Fruit fly (Drosophila melanogaster) whole organism, embryonic: ENCODE results near the gene Trim9.

Experiments used
- Awh ChIP-seq: fragments of 200-800 bp; sonication (Bioruptor generic); IDR thresholded peaks from 2 replicates; pipeline ENCODE4, ENCODE4 v1.3.6; 2022; ENCODE audit warnings: missing biosample characterization, missing genetic modification characterization
- B-H2 ChIP-seq: fragments of 200-800 bp; sonication (Bioruptor generic); optimal IDR thresholded peaks from 2 replicates; lab custom pipeline; 2018; ENCODE audit warnings: missing biosample characterization, mild to moderate bottlenecking, missing genetic modification characterization
- CG10209 ChIP-seq: fragments of 200-800 bp; sonication (Bioruptor generic); optimal IDR thresholded peaks from 3 replicates; lab custom pipeline; 2017; ENCODE audit warnings: missing biosample characterization, mild to moderate bottlenecking, missing genetic modification characterization, missing genetic modification reagents
- CG1233 ChIP-seq: fragments of 200-800 bp; sonication (Bioruptor generic); optimal IDR thresholded peaks from 4 replicates; lab custom pipeline; 2018; ENCODE audit warnings: missing biosample characterization, mild to moderate bottlenecking, missing genetic modification characterization
- CG13775 ChIP-seq: fragments of 200-800 bp; sonication (Bioruptor generic); optimal IDR thresholded peaks from 3 replicates; lab custom pipeline; 2017; ENCODE audit warnings: missing biosample characterization, mild to moderate bottlenecking, missing genetic modification characterization
- CG1529 ChIP-seq: fragments of 200-800 bp; sonication (Bioruptor generic); optimal IDR thresholded peaks from 3 replicates; lab custom pipeline; 2018; ENCODE audit warnings: missing biosample characterization, missing genetic modification characterization
- CG15696 ChIP-seq: fragments of 200-800 bp; sonication (Bioruptor generic); optimal IDR thresholded peaks from 2 replicates; lab custom pipeline; 2019; ENCODE audit warnings: missing biosample characterization, mild to moderate bottlenecking, missing genetic modification characterization, moderate library complexity
- CG1602 ChIP-seq: fragments of 200-800 bp; sonication (Bioruptor generic); optimal IDR thresholded peaks from 3 replicates; lab custom pipeline; 2016; ENCODE audit warnings: missing biosample characterization, missing genetic modification characterization
- CG18262 ChIP-seq: fragments of 200-800 bp; optimal IDR thresholded peaks from 3 replicates; lab custom pipeline; 2019; ENCODE audit warnings: missing biosample characterization, mild to moderate bottlenecking, missing genetic modification characterization, moderate library complexity
- CG18476 ChIP-seq: fragments of 200-800 bp; sonication (Bioruptor generic); optimal IDR thresholded peaks from 2 replicates; lab custom pipeline; 2016; ENCODE audit warnings: missing biosample characterization, mild to moderate bottlenecking, missing genetic modification characterization
- CG18599 ChIP-seq: fragments of 200-800 bp; sonication (Bioruptor generic); optimal IDR thresholded peaks from 3 replicates; lab custom pipeline; 2017; ENCODE audit warnings: missing biosample characterization, missing genetic modification characterization, mild to moderate bottlenecking, moderate library complexity, missing genetic modification reagents
- CG2202 ChIP-seq: fragments of 200-800 bp; sonication (Bioruptor generic); optimal IDR thresholded peaks from 2 replicates; lab custom pipeline; 2018; ENCODE audit warnings: missing biosample characterization, mild to moderate bottlenecking, missing genetic modification characterization
- CG31224 ChIP-seq: fragments of 200-800 bp; sonication (Bioruptor generic); IDR thresholded peaks from 2 replicates; pipeline ENCODE4 v1.3.6; 2022; ENCODE audit warnings: missing biosample characterization, missing genetic modification characterization
- CG33213 ChIP-seq: fragments of 200-800 bp; sonication (Bioruptor generic); optimal IDR thresholded peaks from 3 replicates; lab custom pipeline; 2016; ENCODE audit warnings: missing biosample characterization, missing genetic modification characterization
- CG33557 ChIP-seq: fragments of 200-800 bp; sonication (Bioruptor generic); optimal IDR thresholded peaks from 2 replicates; lab custom pipeline; 2019; ENCODE audit warnings: missing biosample characterization, mild to moderate bottlenecking, missing genetic modification characterization, moderate library complexity
- CG3407 ChIP-seq: fragments of 200-800 bp; sonication (Bioruptor generic); optimal IDR thresholded peaks from 2 replicates; lab custom pipeline; 2018; ENCODE audit warnings: missing biosample characterization, mild to moderate bottlenecking, missing genetic modification characterization
- CG6254 ChIP-seq: fragments of 200-800 bp; sonication (Bioruptor generic); optimal IDR thresholded peaks from 3 replicates; lab custom pipeline; 2017; ENCODE audit warnings: mild to moderate bottlenecking, missing biosample characterization, missing genetic modification reagents, missing genetic modification characterization
- CG6813 ChIP-seq: fragments of 200-800 bp; sonication (Bioruptor generic); optimal IDR thresholded peaks from 2 replicates; lab custom pipeline; 2017; ENCODE audit warnings: missing biosample characterization, missing genetic modification characterization, mild to moderate bottlenecking, moderate library complexity, missing genetic modification reagents
- CG7745 ChIP-seq: fragments of 200-800 bp; sonication (Bioruptor generic); optimal IDR thresholded peaks from 2 replicates; lab custom pipeline; 2018; ENCODE audit warnings: missing biosample characterization, mild to moderate bottlenecking, missing genetic modification characterization, moderate library complexity
- CG8359 ChIP-seq: fragments of 200-800 bp; sonication (Bioruptor generic); optimal IDR thresholded peaks from 2 replicates; lab custom pipeline; 2017; ENCODE audit warnings: missing biosample characterization, mild to moderate bottlenecking, missing genetic modification characterization, borderline replicate concordance
- CHES-1-like ChIP-seq: fragments of 200-800 bp; sonication (Bioruptor generic); optimal IDR thresholded peaks from 2 replicates; lab custom pipeline; 2016; ENCODE audit warnings: missing biosample characterization, missing genetic modification characterization
- Dad ChIP-seq: fragments of 200-800 bp; sonication (Bioruptor generic); optimal IDR thresholded peaks from 3 replicates; lab custom pipeline; 2016; ENCODE audit warnings: missing biosample characterization, missing genetic modification characterization
- E2f1 ChIP-seq: fragments of 200-800 bp; sonication (Bioruptor generic); IDR thresholded peaks from 2 replicates; pipeline ENCODE4 v1.3.6; 2022; ENCODE audit warnings: missing biosample characterization, missing genetic modification characterization
- Fer3 ChIP-seq: fragments of 200-800 bp; sonication (Bioruptor generic); optimal IDR thresholded peaks from 2 replicates; lab custom pipeline; 2018; ENCODE audit warnings: missing biosample characterization, mild to moderate bottlenecking, missing genetic modification characterization, moderate library complexity
- Nf-YC ChIP-seq: fragments of 200-800 bp; optimal IDR thresholded peaks from 3 replicates; lab custom pipeline; 2019; ENCODE audit warnings: missing biosample characterization, mild to moderate bottlenecking, missing genetic modification characterization, moderate library complexity
- NfI ChIP-seq: fragments of 200-800 bp; sonication (Bioruptor generic); optimal IDR thresholded peaks from 3 replicates; lab custom pipeline; 2018; ENCODE audit warnings: missing biosample characterization, mild to moderate bottlenecking, missing genetic modification characterization, moderate library complexity
- Sox102F ChIP-seq: fragments of 200-800 bp; sonication (Bioruptor generic); optimal IDR thresholded peaks from 2 replicates; lab custom pipeline; 2018; ENCODE audit warnings: missing biosample characterization, mild to moderate bottlenecking, missing genetic modification characterization, moderate library complexity
- caup ChIP-seq: fragments of 200-800 bp; sonication (Bioruptor generic); optimal IDR thresholded peaks from 3 replicates; lab custom pipeline; 2017; ENCODE audit warnings: missing biosample characterization, mild to moderate bottlenecking, missing genetic modification characterization, moderate library complexity; ENCODE audit not compliant: severe bottlenecking
- fd102C ChIP-seq: fragments of 200-800 bp; sonication (Bioruptor generic); optimal IDR thresholded peaks from 2 replicates; lab custom pipeline; 2018; ENCODE audit warnings: missing biosample characterization, mild to moderate bottlenecking, missing genetic modification characterization, moderate library complexity
- gce ChIP-seq: fragments of 200-800 bp; sonication (Bioruptor generic); IDR thresholded peaks from 3 replicates; pipeline ENCODE4 v1.3.6; 2022; ENCODE audit warnings: missing biosample characterization, missing genetic modification characterization
- grn ChIP-seq: fragments of 200-800 bp; sonication (Bioruptor generic); optimal IDR thresholded peaks from 3 replicates; lab custom pipeline; 2017; ENCODE audit warnings: missing biosample characterization, missing genetic modification characterization
- hkb ChIP-seq, 2 experiments: fragments of 200-800 bp in 1 of 2; fragments of >200 bp in 1 of 2; sonication (Bioruptor generic) in 1 of 2; IDR thresholded peaks in 1 of 2; optimal IDR thresholded peaks in 1 of 2; 2 replicates each; pipeline versions ENCODE4 v1.3.6 to Lab custom; 2017 to 2022; ENCODE audit warnings: missing biosample characterization in 1 of 2, missing genetic modification characterization in 1 of 2
- kah ChIP-seq: fragments of 200-800 bp; sonication (Bioruptor generic); optimal IDR thresholded peaks from 2 replicates; lab custom pipeline; 2018; ENCODE audit warnings: missing biosample characterization, mild to moderate bottlenecking, missing genetic modification characterization
- lab ChIP-seq: fragments of 200-800 bp; sonication (Bioruptor generic); optimal IDR thresholded peaks from 3 replicates; lab custom pipeline; 2017; ENCODE audit warnings: missing biosample characterization, missing genetic modification characterization, mild to moderate bottlenecking, moderate library complexity, missing genetic modification reagents
- lola ChIP-seq, 3 experiments: fragments of >200 bp in 2 of 3; fragments of 200-800 bp in 1 of 3; sonication (Bioruptor generic) in 1 of 3; optimal IDR thresholded peaks; 2 replicates each; lab custom pipeline; 2017 to 2019; ENCODE audit warnings: missing biosample characterization in 3 of 3, missing genetic modification characterization in 3 of 3, mild to moderate bottlenecking in 1 of 3, moderate library complexity in 1 of 3
- nom ChIP-seq: fragments of 200-800 bp; sonication (Bioruptor generic); optimal IDR thresholded peaks from 2 replicates; lab custom pipeline; 2017; ENCODE audit warnings: missing biosample characterization, missing genetic modification characterization, mild to moderate bottlenecking, moderate library complexity, missing genetic modification reagents
- pfk ChIP-seq: fragments of 200-800 bp; sonication (Bioruptor generic); optimal IDR thresholded peaks from 2 replicates; lab custom pipeline; 2018; ENCODE audit warnings: missing biosample characterization, mild to moderate bottlenecking, missing genetic modification characterization, moderate library complexity
- sc ChIP-seq, 3 experiments: fragments of >200 bp in 2 of 3; fragments of 200-800 bp in 1 of 3; sonication (Bioruptor generic) in 1 of 3; optimal IDR thresholded peaks; 2 replicates in 2 of 3; 3 replicates in 1 of 3; lab custom pipeline; 2017; ENCODE audit warnings: mild to moderate bottlenecking in 1 of 3, missing biosample characterization in 1 of 3, missing genetic modification characterization in 1 of 3, missing genetic modification reagents in 1 of 3
- sd ChIP-seq: fragments of 200-800 bp; sonication (Bioruptor generic); optimal IDR thresholded peaks from 3 replicates; lab custom pipeline; 2018; ENCODE audit warnings: missing biosample characterization, mild to moderate bottlenecking, missing genetic modification characterization, moderate library complexity
- sens ChIP-seq: fragments of 200-800 bp; sonication (Bioruptor generic); peaks from one replicate; lab custom pipeline; 2016; ENCODE audit warnings: missing biosample characterization, missing genetic modification characterization
- sug ChIP-seq: fragments of 200-800 bp; optimal IDR thresholded peaks from 2 replicates; lab custom pipeline; 2019; ENCODE audit warnings: missing biosample characterization, mild to moderate bottlenecking, missing genetic modification characterization, moderate library complexity
- tap ChIP-seq: fragments of 200-800 bp; optimal IDR thresholded peaks from 3 replicates; lab custom pipeline; 2019; ENCODE audit warnings: missing biosample characterization, mild to moderate bottlenecking, missing genetic modification characterization, moderate library complexity
- tll ChIP-seq, 2 experiments: fragments of 200-800 bp in 1 of 2; fragments of >200 bp in 1 of 2; sonication (Bioruptor generic) in 1 of 2; optimal IDR thresholded peaks; 2 replicates each; lab custom pipeline; 2017 to 2019; ENCODE audit warnings: missing biosample characterization in 2 of 2, missing genetic modification characterization in 2 of 2, mild to moderate bottlenecking in 1 of 2, moderate library complexity in 1 of 2
- twi ChIP-seq: fragments of 200-800 bp; optimal IDR thresholded peaks from 2 replicates; lab custom pipeline; 2019; ENCODE audit warnings: missing biosample characterization, mild to moderate bottlenecking, missing genetic modification characterization, moderate library complexity

Gene Trim9

dm6 chr2L:10552807-10553206, 8.1 kb downstream of the Trim9 start (continued):
- no peak for TF ChIP-seq Sox102F (GFP tag; lab: Kevin White, UChicago)
- no peak for TF ChIP-seq Nf-YC (tag; lab: Kevin White, UChicago)
- peak; percentile 44 for TF ChIP-seq CG3407
- peak; percentile 4 for TF ChIP-seq CG13775 (GFP tag; lab: Kevin White, UChicago)
- peak; percentile 82 for TF ChIP-seq CG15696
- TF ChIP-seq CG8359 (GFP tag; lab: Kevin White, UChicago): peak; percentile 33
- TF ChIP-seq CG18476: no peak
- TF ChIP-seq Awh (GFP tag; lab: Robert Waterston, UW): 0 out of 2 replicates have a peak, but pooled peaks have one; percentile 25
- peak; percentile 62 for TF ChIP-seq CG10209
- TF ChIP-seq tll (GFP tag; optimal IDR thresholded peaks at IDR 0.05; lab: Kevin White, UChicago): no peak
- peak; percentile 33 for TF ChIP-seq CG18262 (tag; lab: Kevin White, UChicago)
- peak; percentile 86 for TF ChIP-seq CG7745 (tag; lab: Kevin White, UChicago)
- peak; percentile 66 for TF ChIP-seq CG1233 (GFP tag; lab: Kevin White, UChicago)
- peak; percentile 84 for TF ChIP-seq sens (GFP tag; lab: Kevin White, UChicago)
- TF ChIP-seq sug (tag; lab: Kevin White, UChicago): peak; percentile 14
- peak; percentile 16; the same call in 1 of the 2 replicates for TF ChIP-seq E2f1 (GFP tag; lab: Robert Waterston, UW)
- peak; percentile 6 for TF ChIP-seq CG33213 (GFP tag; lab: Kevin White, UChicago)
- peak; percentile 86 for TF ChIP-seq CG33557 (GFP tag; lab: Kevin White, UChicago)
- TF ChIP-seq CG18599 (GFP tag; lab: Kevin White, UChicago): peak; percentile 18
- no peak for TF ChIP-seq Dad
- no peak for TF ChIP-seq kah (GFP tag; lab: Kevin White, UChicago)
- peak; percentile 27 for TF ChIP-seq twi
- TF ChIP-seq sd (tag; lab: Kevin White, UChicago): peak; percentile 35
- TF ChIP-seq hkb (optimal IDR thresholded peaks at IDR 0.05; lab: Kevin White, UChicago): no peak
- 0 out of 2 replicates have a peak, but pooled peaks have one; percentile 25 for TF ChIP-seq hkb (GFP tag; IDR thresholded peaks at IDR 0.05; lab: Robert Waterston, UW)
- peak; percentile 87 for TF ChIP-seq grn (GFP tag; lab: Kevin White, UChicago)
- TF ChIP-seq tap (tag; lab: Kevin White, UChicago): no peak
- TF ChIP-seq Fer3 (tag; lab: Kevin White, UChicago): no peak
- TF ChIP-seq gce (GFP tag; lab: Robert Waterston, UW): no peak
- TF ChIP-seq CG1529: peak; percentile 25
- TF ChIP-seq pfk (GFP tag; lab: Kevin White, UChicago): peak; percentile 32
- peak in 1 of 3 experiments; percentile 55 for TF ChIP-seq lola (GFP tag; optimal IDR thresholded peaks at IDR 0.05; lab: Kevin White, UChicago)
- TF ChIP-seq NfI (GFP tag; lab: Kevin White, UChicago): no peak
- no peak for TF ChIP-seq CG31224 (GFP tag; lab: Robert Waterston, UW)
- TF ChIP-seq CHES-1-like (GFP tag; lab: Kevin White, UChicago): peak; percentile 22
- TF ChIP-seq fd102C: peak; percentile 21
- peak; percentile 33 for TF ChIP-seq CG1602 (GFP tag; lab: Kevin White, UChicago)
- TF ChIP-seq CG2202 (tag; lab: Kevin White, UChicago): peak; percentile 77
- no peak for TF ChIP-seq B-H2 (GFP tag; lab: Kevin White, UChicago)
- peak; percentile 75 for TF ChIP-seq caup (GFP tag; lab: Kevin White, UChicago)
- no peak for TF ChIP-seq sc (optimal IDR thresholded peaks at IDR 0.05; lab: Kevin White, UChicago)
- peak; percentile 23 for TF ChIP-seq sc (GFP tag; optimal IDR thresholded peaks at IDR 0.05; lab: Kevin White, UChicago)
- peak; percentile 65 for TF ChIP-seq CG6813 (GFP tag; lab: Kevin White, UChicago)
- TF ChIP-seq CG6254 (GFP tag; lab: Kevin White, UChicago): peak; percentile 7
- TF ChIP-seq nom (GFP tag; lab: Kevin White, UChicago): no peak
- peak; percentile 79 for TF ChIP-seq lab (GFP tag; lab: Kevin White, UChicago)
- TF ChIP-seq, all 482 proteins: peak for 136
